Worm (Caenorhabditis elegans): ENCODE results near the gene ZK418.7.

DNA sequence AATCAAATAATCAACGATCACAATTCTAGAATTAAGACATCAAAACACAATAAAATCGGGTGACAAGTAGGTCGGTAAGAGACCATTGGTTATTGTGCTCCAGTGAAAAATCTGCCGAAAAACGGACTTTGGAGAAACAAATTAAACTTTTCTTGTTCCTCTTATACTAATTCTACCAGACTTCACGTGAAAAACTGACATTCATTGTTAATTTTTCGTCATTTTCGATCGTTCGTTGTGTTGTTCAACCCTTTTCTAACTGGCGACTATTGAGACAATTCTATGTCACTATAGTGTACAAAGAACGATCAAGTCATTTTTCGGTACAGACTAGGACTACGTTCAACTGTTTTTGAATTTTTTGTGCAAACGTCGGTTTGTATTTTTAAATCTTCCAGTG lies 39.9 kb upstream of the ZK418.7 start:
- no peak for TF ChIP-seq him-1 (tag; optimal IDR thresholded peaks at IDR 0.05)
- TF ChIP-seq W03F9.2 (tag; optimal IDR thresholded peaks at IDR 0.05), result no peak
- TF ChIP-seq dao-5 (tag; optimal IDR thresholded peaks at IDR 0.05), result no peak

Data from whole organism, L4/young adult.